Fruit fly (Drosophila melanogaster) whole organism, prepupa: Measurements from ENCODE around the gene Cp16.

Source experiments
- Gug ChIP-seq: fragments of 200-800 bp; sonication (Bioruptor generic); IDR thresholded peaks from 2 replicates; pipeline ENCODE4 v1.3.6; 2022; ENCODE audit warnings: missing biosample characterization, missing genetic modification characterization
- Lpt ChIP-seq: fragments of 200-800 bp; sonication (Bioruptor generic); optimal IDR thresholded peaks from 3 replicates; lab custom pipeline; 2016; ENCODE audit warnings: missing biosample characterization, missing genetic modification characterization
- esn ChIP-seq: fragments of 200-800 bp; sonication (Bioruptor generic); optimal IDR thresholded peaks from 2 replicates; lab custom pipeline; 2016; ENCODE audit warnings: missing biosample characterization, mild to moderate bottlenecking, missing genetic modification characterization, moderate library complexity

DNA sequence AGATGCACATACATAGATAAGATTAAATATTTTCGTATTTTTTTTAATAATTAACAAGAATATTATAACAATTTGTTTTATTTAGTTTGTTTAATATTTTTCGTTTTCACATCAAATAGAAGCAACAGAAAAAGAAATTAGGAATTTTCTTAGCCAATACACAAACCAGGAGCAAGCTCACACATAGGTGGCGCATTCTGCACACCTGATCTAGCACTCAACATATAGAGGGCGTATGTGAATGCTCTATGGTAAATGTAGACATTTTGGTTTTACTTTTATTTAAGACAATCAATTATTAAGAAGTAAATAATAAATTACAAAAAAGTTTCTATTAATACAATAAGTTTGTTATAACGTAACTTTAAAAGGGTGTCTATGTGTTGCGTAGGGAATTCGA, 17.1 kb downstream of the Cp16 start:
- TF ChIP-seq Lpt (GFP tag; lab: Kevin White, UChicago) (no peak), Gug (GFP tag; lab: Robert Waterston, UW) (no peak), esn (GFP tag; lab: Kevin White, UChicago) (peak; percentile 18)
